Worm (Caenorhabditis elegans) whole organism, L4 larva: Measurements from ENCODE around the gene cpr-8.

Experiments used
- R02D3.7 ChIP-seq: fragments of 150-350 bp; sonication (generic microtip); optimal IDR thresholded peaks from 3 replicates; lab custom pipeline; 2014; ENCODE audit warnings: missing biosample characterization, missing genetic modification characterization
- aly-2 ChIP-seq: sonication (generic microtip); optimal IDR thresholded peaks from 2 replicates; lab custom pipeline; 2018; ENCODE audit warnings: missing biosample characterization, missing genetic modification characterization

DNA sequence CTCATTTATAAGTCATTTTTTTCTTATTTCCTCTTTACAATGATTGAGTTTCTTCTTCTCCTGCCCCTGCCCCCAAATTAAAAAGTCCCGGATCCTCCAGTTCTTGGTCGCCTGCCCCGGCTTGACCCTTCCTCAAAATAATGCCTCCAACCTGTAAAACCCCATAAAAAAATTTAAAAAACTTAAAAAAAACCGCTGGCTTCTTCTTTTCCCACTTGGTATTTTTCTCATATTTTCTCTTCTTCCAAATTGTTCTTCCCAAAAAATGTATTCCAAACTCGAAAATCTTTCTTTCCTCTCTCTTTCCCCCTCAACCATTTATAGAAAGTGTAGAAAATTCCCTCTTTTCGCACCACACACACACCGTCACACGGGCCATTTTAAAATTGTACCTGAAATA lies 23.0 kb downstream of the cpr-8 start:
- TF ChIP-seq aly-2 (tag; lab: Kevin White, UChicago): no peak
- TF ChIP-seq R02D3.7: no peak
